Worm (Caenorhabditis elegans): ENCODE data around the gene srb-11.
A peak's percentile ranks its signal among the peaks of the same experiment; 100 is the strongest.

DNA sequence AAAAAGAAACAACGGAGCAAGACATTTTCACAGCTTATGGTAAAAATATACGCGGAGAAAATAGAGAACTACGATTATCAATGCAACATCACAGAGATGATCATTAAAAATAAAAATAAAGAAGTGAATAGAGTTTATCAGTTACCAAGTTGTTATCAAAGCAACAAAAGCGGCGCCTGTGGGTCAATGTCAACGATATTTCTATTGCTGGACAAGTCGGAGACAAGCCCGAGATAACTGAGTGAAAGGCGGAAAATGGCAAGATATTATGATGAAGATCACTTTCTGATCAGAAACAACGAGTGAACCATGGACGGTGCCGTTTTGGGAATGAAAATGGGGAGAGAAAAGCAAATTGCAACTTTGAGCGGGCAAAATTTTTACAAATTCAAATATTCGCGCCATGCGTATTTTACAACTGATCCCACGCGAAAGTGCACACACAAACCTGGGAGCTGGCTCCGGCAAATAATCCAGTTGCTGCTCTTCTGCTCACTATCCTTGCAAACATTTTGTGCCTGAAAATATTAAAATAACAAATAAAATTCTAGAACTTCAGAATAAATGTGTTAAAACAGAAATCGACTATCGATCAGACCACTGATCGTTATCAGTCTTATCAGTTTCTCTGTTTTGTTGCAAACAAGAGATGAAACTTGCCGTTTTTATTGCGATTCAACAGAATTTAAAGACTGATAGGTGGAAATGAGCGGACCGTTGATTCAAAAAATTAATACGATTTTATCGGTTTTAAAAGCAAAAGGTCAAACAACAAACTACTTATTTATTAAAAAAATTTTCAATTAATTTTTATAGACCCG, 50.2 kb downstream of the srb-11 start, which contains the start of gene mel-32:
- no peak for TF ChIP-seq tbx-11 (GFP tag; IDR thresholded peaks at IDR 0.05)
- TF ChIP-seq B0310.2 (tag; optimal IDR thresholded peaks at IDR 0.05): no peak
- no peak for TF ChIP-seq aly-1 (tag; optimal IDR thresholded peaks at IDR 0.05)
- TF ChIP-seq ama-1 (optimal IDR thresholded peaks at IDR 0.05): peak; percentile 21
- TF ChIP-seq tbx-37 (GFP tag; conservative IDR thresholded peaks at IDR 0.05): no peak
- TF ChIP-seq hnd-1 (tag; optimal IDR thresholded peaks at IDR 0.05): no peak
- TF ChIP-seq scrt-1 (GFP tag; IDR thresholded peaks at IDR 0.05): no peak
- TF ChIP-seq tra-4 (tag; optimal IDR thresholded peaks at IDR 0.05): no peak
- no peak for TF ChIP-seq flt-1 (GFP tag; IDR thresholded peaks at IDR 0.05)
- TF ChIP-seq sea-1 (GFP tag; conservative IDR thresholded peaks at IDR 0.05): no peak
- no peak for TF ChIP-seq ets-7 (tag; optimal IDR thresholded peaks at IDR 0.05)
- no peak for TF ChIP-seq ceh-36 (tag; optimal IDR thresholded peaks at IDR 0.05)

Data from whole organism, early embryonic.